Worm (Caenorhabditis elegans): ENCODE measurements around the gene scl-15.

DNA sequence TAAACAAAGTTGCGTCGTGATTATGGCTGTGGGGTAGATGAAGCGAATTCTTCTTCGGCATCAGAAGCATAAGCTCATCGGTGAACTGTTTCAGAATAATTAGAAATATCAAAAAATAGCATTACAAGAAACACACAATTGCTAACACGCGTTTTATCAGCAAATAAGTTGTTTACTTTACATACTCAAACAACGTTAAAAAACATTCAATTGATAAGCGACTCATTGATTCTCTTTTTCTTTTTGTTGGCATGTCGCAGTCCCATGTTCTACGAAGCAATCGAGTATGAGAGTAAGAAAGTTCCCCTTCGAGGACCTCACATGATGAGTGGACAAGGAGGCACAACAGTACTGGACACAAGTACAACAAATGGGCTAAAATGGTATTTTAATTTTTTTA, 12.2 kb upstream of the scl-15 start, which contains the start of gene btb-16:
- no peak for TF ChIP-seq dpl-1 (GFP tag; optimal IDR thresholded peaks at IDR 0.05)
- TF ChIP-seq F16B12.6 (tag; optimal IDR thresholded peaks at IDR 0.05) = no peak
- TF ChIP-seq ces-1 (GFP tag; optimal IDR thresholded peaks at IDR 0.05) = no peak
- TF ChIP-seq nhr-76 (tag; optimal IDR thresholded peaks at IDR 0.05) = no peak
- no peak for TF ChIP-seq lin-13 (GFP tag; optimal IDR thresholded peaks at IDR 0.05)
- TF ChIP-seq unc-30 (tag; optimal IDR thresholded peaks at IDR 0.05) = no peak
- TF ChIP-seq nhr-19 (GFP tag; conservative IDR thresholded peaks at IDR 0.05) = no peak
- TF ChIP-seq efl-1 (optimal IDR thresholded peaks at IDR 0.05) = no peak
- peak in 1 of 2 experiments; percentile 77 for TF ChIP-seq efl-1 (GFP tag; optimal IDR thresholded peaks at IDR 0.05 in 1 of 2)
- TF ChIP-seq nhr-77 (tag; optimal IDR thresholded peaks at IDR 0.05) = no peak
- TF ChIP-seq tbx-2 (tag; optimal IDR thresholded peaks at IDR 0.05) = no peak
- TF ChIP-seq swsn-7 (tag; optimal IDR thresholded peaks at IDR 0.05) = no peak
- TF ChIP-seq lin-14 (GFP tag; optimal IDR thresholded peaks at IDR 0.05) = no peak
